Fruit fly (Drosophila melanogaster) whole organism, embryonic: ENCODE measurements around the gene Glg1.

ENCODE experiments used
- Ada2b ChIP-seq: fragments of 200-800 bp; sonication (Bioruptor generic); IDR thresholded peaks from 2 replicates; pipeline ENCODE4 v1.3.6; 2022; ENCODE audit warnings: missing biosample characterization, missing genetic modification characterization
- Asciz ChIP-seq: fragments of 200-800 bp; sonication (Bioruptor generic); optimal IDR thresholded peaks from 2 replicates; lab custom pipeline; 2017; ENCODE audit warnings: missing biosample characterization, mild to moderate bottlenecking, missing genetic modification characterization, missing genetic modification reagents
- CG10366 ChIP-seq: fragments of 200-800 bp; sonication (Bioruptor generic); IDR thresholded peaks from 2 replicates; pipeline ENCODE4 v1.3.6; 2022; ENCODE audit warnings: missing biosample characterization, missing genetic modification characterization
- CG10979 ChIP-seq: fragments of 200-800 bp; sonication (Bioruptor generic); optimal IDR thresholded peaks from 2 replicates; lab custom pipeline; 2018; ENCODE audit warnings: missing biosample characterization, mild to moderate bottlenecking, missing genetic modification characterization, moderate library complexity
- CG11093 ChIP-seq: fragments of 200-800 bp; sonication (Bioruptor generic); IDR thresholded peaks from 3 replicates; pipeline ENCODE4 v1.3.6; 2022; ENCODE audit warnings: missing biosample characterization, missing genetic modification characterization
- CG11247 ChIP-seq: fragments of 200-800 bp; sonication (Bioruptor generic); IDR thresholded peaks from 2 replicates; pipeline ENCODE4 v1.3.6; 2022; ENCODE audit warnings: missing biosample characterization, missing genetic modification characterization
- CG13624 ChIP-seq: fragments of 200-800 bp; sonication (Bioruptor generic); optimal IDR thresholded peaks from 2 replicates; lab custom pipeline; 2016; ENCODE audit warnings: missing biosample characterization, missing genetic modification characterization
- CG14014 ChIP-seq: fragments of 200-800 bp; sonication (Bioruptor generic); IDR thresholded peaks from 2 replicates; pipeline ENCODE4 v1.3.6; 2022; ENCODE audit warnings: missing biosample characterization, missing genetic modification characterization
- CG14667 ChIP-seq: fragments of 200-800 bp; sonication (Bioruptor generic); IDR thresholded peaks from 2 replicates; pipeline ENCODE4 v1.3.6; 2022; ENCODE audit warnings: missing biosample characterization, missing genetic modification characterization
- CG15269 ChIP-seq: fragments of 200-800 bp; sonication (Bioruptor generic); optimal IDR thresholded peaks from 2 replicates; lab custom pipeline; 2018; ENCODE audit warnings: missing biosample characterization, mild to moderate bottlenecking, missing genetic modification characterization, moderate library complexity
- CG1602 ChIP-seq: fragments of 200-800 bp; sonication (Bioruptor generic); optimal IDR thresholded peaks from 3 replicates; lab custom pipeline; 2016; ENCODE audit warnings: missing biosample characterization, missing genetic modification characterization
- CG16813 ChIP-seq: fragments of 200-800 bp; sonication (Bioruptor generic); IDR thresholded peaks from 3 replicates; pipeline ENCODE4 v1.3.6; 2022; ENCODE audit warnings: missing biosample characterization, missing genetic modification characterization; ENCODE audit not compliant: partially characterized antibody
- CG2129 ChIP-seq: fragments of 200-800 bp; sonication (Bioruptor generic); IDR thresholded peaks from 2 replicates; pipeline ENCODE4 v1.3.6; 2022; ENCODE audit warnings: missing biosample characterization, missing genetic modification characterization; ENCODE audit not compliant: partially characterized antibody
- CG3281 ChIP-seq: fragments of 200-800 bp; sonication (Bioruptor generic); optimal IDR thresholded peaks from 3 replicates; lab custom pipeline; 2017; ENCODE audit warnings: missing biosample characterization, mild to moderate bottlenecking, missing genetic modification characterization
- CG33557 ChIP-seq: fragments of 200-800 bp; sonication (Bioruptor generic); optimal IDR thresholded peaks from 2 replicates; lab custom pipeline; 2019; ENCODE audit warnings: missing biosample characterization, mild to moderate bottlenecking, missing genetic modification characterization, moderate library complexity
- CG4424 ChIP-seq: fragments of 200-800 bp; sonication (Bioruptor generic); optimal IDR thresholded peaks from 3 replicates; lab custom pipeline; 2016; ENCODE audit warnings: missing biosample characterization, missing genetic modification characterization
- CG5180 ChIP-seq: fragments of 200-800 bp; sonication (Bioruptor generic); optimal IDR thresholded peaks from 3 replicates; lab custom pipeline; 2017; ENCODE audit warnings: missing biosample characterization, missing genetic modification characterization, mild to moderate bottlenecking, moderate library complexity, missing genetic modification reagents
- CG6791 ChIP-seq: fragments of 200-800 bp; sonication (Bioruptor generic); IDR thresholded peaks from 3 replicates; pipeline ENCODE4 v1.3.6; 2022; ENCODE audit warnings: missing biosample characterization, missing genetic modification characterization; ENCODE audit not compliant: partially characterized antibody
- Chrac-16 ChIP-seq: fragments of 200-800 bp; sonication (Bioruptor generic); optimal IDR thresholded peaks from 3 replicates; lab custom pipeline; 2016; ENCODE audit warnings: missing biosample characterization, missing genetic modification characterization
- D19A ChIP-seq: fragments of 200-800 bp; optimal IDR thresholded peaks from 3 replicates; lab custom pipeline; 2019; ENCODE audit warnings: missing biosample characterization, mild to moderate bottlenecking, missing genetic modification characterization, moderate library complexity
- Dll ChIP-seq: fragments of 200-800 bp; sonication (Bioruptor generic); IDR thresholded peaks from 4 replicates; pipeline ENCODE4 v1.3.6; 2022; ENCODE audit warnings: missing biosample characterization, missing genetic modification characterization; ENCODE audit not compliant: partially characterized antibody
- E2f2 ChIP-seq: fragments of 200-800 bp; sonication (Bioruptor generic); IDR thresholded peaks from 2 replicates; pipeline ENCODE4 v1.3.6; 2022; ENCODE audit warnings: missing biosample characterization, missing genetic modification characterization
- Fer2 ChIP-seq: fragments of 200-800 bp; sonication (Bioruptor generic); optimal IDR thresholded peaks from 2 replicates; lab custom pipeline; 2018; ENCODE audit warnings: missing biosample characterization, mild to moderate bottlenecking, missing genetic modification characterization, moderate library complexity
- H15 ChIP-seq: fragments of 200-800 bp; sonication (Bioruptor generic); IDR thresholded peaks from 3 replicates; pipeline ENCODE4 v1.3.6; 2022; ENCODE audit warnings: missing biosample characterization, missing genetic modification characterization
- HmgZ ChIP-seq: fragments of 200-800 bp; sonication (Bioruptor generic); optimal IDR thresholded peaks from 2 replicates; lab custom pipeline; 2018; ENCODE audit warnings: missing biosample characterization, mild to moderate bottlenecking, missing genetic modification characterization
- Med ChIP-seq: fragments of 200-800 bp; sonication (Bioruptor generic); peaks from one replicate; lab custom pipeline; 2016; ENCODE audit warnings: missing biosample characterization, missing genetic modification characterization, mild to moderate bottlenecking, inconsistent platforms, moderate library complexity
- Nf-YB ChIP-seq: fragments of 200-800 bp; sonication (Bioruptor generic); optimal IDR thresholded peaks from 3 replicates; lab custom pipeline; 2019; ENCODE audit warnings: missing biosample characterization, mild to moderate bottlenecking, missing genetic modification characterization, moderate library complexity
- NfI ChIP-seq: fragments of 200-800 bp; sonication (Bioruptor generic); optimal IDR thresholded peaks from 3 replicates; lab custom pipeline; 2018; ENCODE audit warnings: missing biosample characterization, mild to moderate bottlenecking, missing genetic modification characterization, moderate library complexity
- Oli ChIP-seq: fragments of 200-800 bp; sonication (Bioruptor generic); optimal IDR thresholded peaks from 2 replicates; lab custom pipeline; 2018; ENCODE audit warnings: missing biosample characterization, mild to moderate bottlenecking, missing genetic modification characterization, moderate library complexity
- Sin3A ChIP-seq: fragments of >200 bp; optimal IDR thresholded peaks from 2 replicates; lab custom pipeline; 2018
- Sox102F ChIP-seq: fragments of 200-800 bp; sonication (Bioruptor generic); optimal IDR thresholded peaks from 2 replicates; lab custom pipeline; 2018; ENCODE audit warnings: missing biosample characterization, mild to moderate bottlenecking, missing genetic modification characterization, moderate library complexity
- ara ChIP-seq: fragments of 200-800 bp; sonication (Bioruptor generic); IDR thresholded peaks from 2 replicates; pipeline ENCODE4 v1.3.6; 2022; ENCODE audit warnings: missing biosample characterization, missing genetic modification characterization
- bab2 ChIP-seq: fragments of 200-800 bp; sonication (Bioruptor generic); optimal IDR thresholded peaks from 2 replicates; lab custom pipeline; 2016; ENCODE audit warnings: missing biosample characterization, missing genetic modification characterization
- bbx ChIP-seq: fragments of 200-800 bp; sonication (Bioruptor generic); IDR thresholded peaks from 2 replicates; pipeline ENCODE4 v1.3.6; 2022; ENCODE audit warnings: missing biosample characterization, missing genetic modification characterization; ENCODE audit not compliant: partially characterized antibody
- cg ChIP-seq: fragments of 200-800 bp; sonication (Bioruptor generic); optimal IDR thresholded peaks from 3 replicates; lab custom pipeline; 2019; ENCODE audit warnings: missing biosample characterization, mild to moderate bottlenecking, missing genetic modification characterization, moderate library complexity
- dm ChIP-seq: fragments of 200-800 bp; sonication (Bioruptor generic); optimal IDR thresholded peaks from 3 replicates; lab custom pipeline; 2016; ENCODE audit warnings: missing biosample characterization, missing genetic modification characterization
- dmrt11E ChIP-seq: fragments of 200-800 bp; sonication (Bioruptor generic); optimal IDR thresholded peaks from 3 replicates; lab custom pipeline; 2018; ENCODE audit warnings: missing biosample characterization, mild to moderate bottlenecking, missing genetic modification characterization, moderate library complexity
- exex ChIP-seq: fragments of 200-800 bp; sonication (Bioruptor generic); optimal IDR thresholded peaks from 4 replicates; lab custom pipeline; 2018; ENCODE audit warnings: missing biosample characterization, mild to moderate bottlenecking, missing genetic modification characterization, moderate library complexity
- fd64A ChIP-seq: fragments of 200-800 bp; sonication (Bioruptor generic); optimal IDR thresholded peaks from 3 replicates; lab custom pipeline; 2018; ENCODE audit warnings: missing biosample characterization, mild to moderate bottlenecking, missing genetic modification characterization
- gce ChIP-seq: fragments of 200-800 bp; sonication (Bioruptor generic); IDR thresholded peaks from 3 replicates; pipeline ENCODE4 v1.3.6; 2022; ENCODE audit warnings: missing biosample characterization, missing genetic modification characterization
- gro ChIP-seq: fragments of 200-800 bp; sonication (Bioruptor generic); optimal IDR thresholded peaks from 2 replicates; lab custom pipeline; 2016; ENCODE audit warnings: missing biosample characterization, missing genetic modification characterization
- ham ChIP-seq: fragments of 200-800 bp; sonication (Bioruptor generic); IDR thresholded peaks from 2 replicates; pipeline ENCODE4 v1.3.6; 2022; ENCODE audit warnings: missing biosample characterization, missing genetic modification characterization
- insv ChIP-seq, 2 experiments: fragments of 200-800 bp; sonication (Bioruptor generic); optimal IDR thresholded peaks; 3 replicates each; lab custom pipeline; 2016 to 2018; ENCODE audit warnings: missing biosample characterization in 2 of 2, missing genetic modification characterization in 2 of 2
- inv ChIP-seq: fragments of 200-800 bp; sonication (Bioruptor generic); IDR thresholded peaks from 2 replicates; pipeline ENCODE4 v1.3.6; 2022; ENCODE audit warnings: missing biosample characterization, missing genetic modification characterization; ENCODE audit not compliant: partially characterized antibody
- pan ChIP-seq, 4 experiments: fragments of >200 bp in 3 of 4; fragments of 200-800 bp in 1 of 4; sonication (Bioruptor generic) in 1 of 4; optimal IDR thresholded peaks in 3 of 4; IDR thresholded peaks in 1 of 4; 2 replicates each; pipeline versions ENCODE4 v1.3.6 to Lab custom; 2017 to 2022; ENCODE audit warnings: missing biosample characterization in 2 of 4, missing genetic modification characterization in 2 of 4, mixed read lengths in 1 of 4
- pros ChIP-seq: fragments of 200-800 bp; sonication (Bioruptor generic); optimal IDR thresholded peaks from 3 replicates; lab custom pipeline; 2019; ENCODE audit warnings: missing biosample characterization, mild to moderate bottlenecking, missing genetic modification characterization, moderate library complexity
- ssp ChIP-seq: fragments of 200-800 bp; sonication (Bioruptor generic); IDR thresholded peaks from 2 replicates; pipeline ENCODE4 v1.3.6; 2022; ENCODE audit warnings: missing biosample characterization, missing genetic modification characterization
- tna ChIP-seq: fragments of 200-800 bp; sonication (Bioruptor generic); IDR thresholded peaks from 2 replicates; pipeline ENCODE4 v1.3.6; 2022; ENCODE audit warnings: missing biosample characterization, missing genetic modification characterization; ENCODE audit not compliant: partially characterized antibody
- tx ChIP-seq: fragments of 200-800 bp; sonication (Bioruptor generic); optimal IDR thresholded peaks from 2 replicates; lab custom pipeline; 2016; ENCODE audit warnings: missing biosample characterization, missing genetic modification characterization
- yki ChIP-seq: fragments of >200 bp; optimal IDR thresholded peaks from 3 replicates; lab custom pipeline; 2018

Glg1 gene

dm6 chr3L:21453623-21454022, 53.7 kb downstream of the Glg1 start (continued):
- no peak for TF ChIP-seq CG5180 (GFP tag; lab: Kevin White, UChicago)
- TF ChIP-seq CG11093: 0 out of 3 replicates have a peak, but pooled peaks have one; percentile 39
- 0 out of 2 replicates have a peak, but pooled peaks have one; percentile 13 for TF ChIP-seq E2f2 (GFP tag; lab: Robert Waterston, UW)
- TF ChIP-seq insv (GFP tag; optimal IDR thresholded peaks at IDR 0.05; lab: Kevin White, UChicago): no peak
- peak; percentile 68 for TF ChIP-seq D19A (tag; lab: Kevin White, UChicago)
- no peak for TF ChIP-seq inv (GFP tag; lab: Robert Waterston, UW)
- TF ChIP-seq tx: no peak
- peak; percentile 50 for TF ChIP-seq Sox102F
- peak; percentile 74; the same call in 1 of the 2 replicates for TF ChIP-seq ara (GFP tag; lab: Robert Waterston, UW)
- no peak for TF ChIP-seq Dll
- peak; percentile 47 for TF ChIP-seq CG1602 (GFP tag; lab: Kevin White, UChicago)
- no peak for TF ChIP-seq CG13624 (GFP tag; lab: Kevin White, UChicago)
- TF ChIP-seq CG11247 (GFP tag; lab: Robert Waterston, UW): no peak
- TF ChIP-seq cg (GFP tag; lab: Kevin White, UChicago): no peak
- peak; percentile 86 for TF ChIP-seq Med
- peak; percentile 20 for TF ChIP-seq fd64A (GFP tag; lab: Kevin White, UChicago)
- peak; percentile 41; the same call in 1 of the 2 replicates for TF ChIP-seq ssp (GFP tag; lab: Robert Waterston, UW)
- TF ChIP-seq yki (lab: Kevin White, UChicago): no peak
- no peak for TF ChIP-seq ham (GFP tag; lab: Robert Waterston, UW)
- no peak for TF ChIP-seq gro (GFP tag; lab: Kevin White, UChicago)
- TF ChIP-seq CG16813 (GFP tag; lab: Robert Waterston, UW): no peak
- TF ChIP-seq pan (optimal IDR thresholded peaks at IDR 0.05; lab: Kevin White, UChicago): no peak
- TF ChIP-seq pan (GFP tag; optimal IDR thresholded peaks at IDR 0.05 in 1 of 2, IDR thresholded peaks at IDR 0.05 in 1 of 2): peak in 1 of 2 experiments; percentile 36
- peak; percentile 58 for TF ChIP-seq Chrac-16
- TF ChIP-seq CG14014 (GFP tag; lab: Robert Waterston, UW): no peak
- peak; percentile 85 for TF ChIP-seq CG10979 (tag; lab: Kevin White, UChicago)
- TF ChIP-seq tna (GFP tag; lab: Robert Waterston, UW): no peak
- TF ChIP-seq Asciz (GFP tag; lab: Kevin White, UChicago): peak; percentile 33
- no peak; the same call in 1 of the 2 replicates for TF ChIP-seq CG10366 (GFP tag; lab: Robert Waterston, UW)
- TF ChIP-seq CG2129 (GFP tag; lab: Robert Waterston, UW): no peak
- TF ChIP-seq CG33557 (GFP tag; lab: Kevin White, UChicago): peak; percentile 67
- TF ChIP-seq HmgZ (tag; lab: Kevin White, UChicago): no peak
- no peak for TF ChIP-seq CG6791 (GFP tag; lab: Robert Waterston, UW)
- TF ChIP-seq dmrt11E (tag; lab: Kevin White, UChicago): peak; percentile 86
- TF ChIP-seq Fer2 (tag; lab: Kevin White, UChicago): no peak
- TF ChIP-seq gce (GFP tag; lab: Robert Waterston, UW): no peak
- TF ChIP-seq bab2 (GFP tag; lab: Kevin White, UChicago): peak; percentile 27
- TF ChIP-seq CG3281 (GFP tag; lab: Kevin White, UChicago): no peak
- peak; percentile 27; the same call in 1 of the 2 replicates for TF ChIP-seq CG14667
- peak; percentile 75 for TF ChIP-seq CG4424 (GFP tag; lab: Kevin White, UChicago)
- no peak for TF ChIP-seq bbx (GFP tag; lab: Robert Waterston, UW)
- peak; percentile 36 for TF ChIP-seq Nf-YB (GFP tag; lab: Kevin White, UChicago)
- peak; percentile 53; the same call in 1 of the 2 replicates for TF ChIP-seq Ada2b (GFP tag; lab: Robert Waterston, UW)
- TF ChIP-seq dm (GFP tag; lab: Kevin White, UChicago): peak; percentile 25
- TF ChIP-seq Oli (tag; lab: Kevin White, UChicago): peak; percentile 55
- TF ChIP-seq CG15269 (tag; lab: Kevin White, UChicago): no peak
- peak; percentile 59; the same call in 1 of the 3 replicates for TF ChIP-seq H15 (GFP tag; lab: Robert Waterston, UW)
- TF ChIP-seq Sin3A (lab: Kevin White, UChicago): no peak
- TF ChIP-seq NfI (GFP tag; lab: Kevin White, UChicago): no peak
- no peak for TF ChIP-seq exex (tag; lab: Kevin White, UChicago)
- peak; percentile 6 for TF ChIP-seq pros (GFP tag; lab: Kevin White, UChicago)
